Fruit fly (Drosophila melanogaster) S2 (cell line): ENCODE data around the gene Jig.

Experiments
- CG8478 ChIP-seq: fragments of >200 bp; optimal IDR thresholded peaks from 2 replicates; lab custom pipeline; 2018
- CTCF ChIP-seq, 2 experiments: fragments of >200 bp; optimal IDR thresholded peaks; 2 replicates each; lab custom pipeline; 2018

dm6 chr3R:14516742-14517141 is 44.0 kb upstream of the Jig start, which contains the start of gene CG34273:
- TF ChIP-seq CG8478 (lab: Kevin White, UChicago) (no peak), CTCF (optimal IDR thresholded peaks at IDR 0.05; lab: Kevin White, UChicago) (no peak)
